Worm (Caenorhabditis elegans): Measurements from ENCODE around the gene pho-8.

pho-8 gene

DNA sequence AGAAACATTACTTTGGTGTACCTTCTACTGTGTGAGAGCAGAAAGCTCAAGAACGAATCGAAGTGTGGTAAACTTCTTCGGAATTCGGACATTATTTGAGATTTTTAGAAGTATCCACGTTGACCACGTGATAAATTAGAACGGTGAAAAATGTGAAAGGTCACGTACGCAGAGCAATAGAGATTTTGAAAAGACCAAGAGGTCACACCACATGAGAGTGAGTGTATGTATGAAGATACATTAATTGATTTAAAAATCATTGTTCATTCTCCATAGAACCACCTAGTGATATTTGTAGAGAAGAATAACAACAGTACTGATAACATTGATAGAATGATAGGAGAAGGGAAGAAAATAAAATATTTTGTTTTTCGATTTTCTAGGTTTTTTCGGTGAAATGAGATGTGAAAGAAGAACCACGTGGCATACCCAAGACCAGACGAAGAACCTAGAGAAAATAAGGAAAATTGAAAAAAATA is 10.9 kb upstream of the pho-8 start, which contains the start of gene pyc-1 (continued):
- TF ChIP-seq snpc-3.4 (tag; optimal IDR thresholded peaks at IDR 0.05) (no peak), tlf-1 (GFP tag; optimal IDR thresholded peaks at IDR 0.05) (no peak), lir-1 (GFP tag; conservative IDR thresholded peaks at IDR 0.05) (no peak), athp-1 (tag; optimal IDR thresholded peaks at IDR 0.05) (no peak), B0035.1 (tag; optimal IDR thresholded peaks at IDR 0.05) (no peak), Y79H2A.3 (GFP tag; conservative IDR thresholded peaks at IDR 0.05) (no peak), zfh-2 (GFP tag; conservative IDR thresholded peaks at IDR 0.05) (no peak), attf-6 (GFP tag; IDR thresholded peaks at IDR 0.05) (no peak), xnd-1 (tag; optimal IDR thresholded peaks at IDR 0.05) (no peak), somi-1 (GFP tag; optimal IDR thresholded peaks at IDR 0.05) (peak; percentile 6), nhr-90 (tag; optimal IDR thresholded peaks at IDR 0.05) (no peak), hmg-20 (GFP tag; IDR thresholded peaks at IDR 0.05) (no peak), mel-28 (tag; optimal IDR thresholded peaks at IDR 0.05; ENCODE audit: borderline replicate concordance) (no peak), K11D2.4 (GFP tag; IDR thresholded peaks at IDR 0.05) (no peak), snpc-1.1 (tag; optimal IDR thresholded peaks at IDR 0.05; ENCODE audit: insufficient read depth) (no peak), ztf-18 (tag; optimal IDR thresholded peaks at IDR 0.05) (no peak), madf-10 (tag; optimal IDR thresholded peaks at IDR 0.05) (no peak), tbp1 (GFP tag; optimal IDR thresholded peaks at IDR 0.05) (peak; percentile 16), attf-5 (GFP tag; optimal IDR thresholded peaks at IDR 0.05) (peak; percentile 42), ztf-6 (GFP tag; IDR thresholded peaks at IDR 0.05) (no peak), unc-130 (GFP tag; optimal IDR thresholded peaks at IDR 0.05) (no peak), Y67H2A.10 (GFP tag; conservative IDR thresholded peaks at IDR 0.05) (no peak), ztf-3 (GFP tag; optimal IDR thresholded peaks at IDR 0.05) (no peak), F57A8.1 (GFP tag; optimal IDR thresholded peaks at IDR 0.05) (no peak), aptf-2 (GFP tag; conservative IDR thresholded peaks at IDR 0.05) (no peak), pha-4 (tag; optimal IDR thresholded peaks at IDR 0.05) (peak; percentile 55), lin-40 (tag; optimal IDR thresholded peaks at IDR 0.05) (peak; percentile 23), ceh-40 (GFP tag; IDR thresholded peaks at IDR 0.05) (no peak), T26A5.8 (tag; optimal IDR thresholded peaks at IDR 0.05) (no peak), attf-3 (GFP tag; conservative IDR thresholded peaks at IDR 0.05) (no peak), ets-4 (GFP tag; optimal IDR thresholded peaks at IDR 0.05) (peak; percentile 8), efl-1 (GFP tag; optimal IDR thresholded peaks at IDR 0.05) (no peak), tbx-9 (tag; optimal IDR thresholded peaks at IDR 0.05; ENCODE audit: borderline replicate concordance) (no peak), B0019.2 (GFP tag; conservative IDR thresholded peaks at IDR 0.05) (no peak), lsy-27 (tag; optimal IDR thresholded peaks at IDR 0.05; ENCODE audit: borderline replicate concordance, insufficient read depth) (no peak), gei-17 (GFP tag; optimal IDR thresholded peaks at IDR 0.05) (no peak), hrde-1 (tag; optimal IDR thresholded peaks at IDR 0.05; ENCODE audit: borderline replicate concordance) (no peak), ZK185.1 (tag; optimal IDR thresholded peaks at IDR 0.05; ENCODE audit: poor library complexity, severe bottlenecking) (no peak), hsf-1 (GFP tag; IDR thresholded peaks at IDR 0.05) (0 out of 2 replicates have a peak, but pooled peaks have one; percentile 4), T07F8.4 (tag; optimal IDR thresholded peaks at IDR 0.05) (no peak), sea-2 (GFP tag; IDR thresholded peaks at IDR 0.05) (no peak), bed-1 (GFP tag; IDR thresholded peaks at IDR 0.05) (no peak), fkh-3 (tag; optimal IDR thresholded peaks at IDR 0.05) (no peak), Y56A3A.18 (GFP tag; IDR thresholded peaks at IDR 0.05) (no peak; the same call in 1 of the 2 replicates), ama-1 (optimal IDR thresholded peaks at IDR 0.05) (peak; percentile 7), ama-1 (GFP tag; optimal IDR thresholded peaks at IDR 0.05) (no peak), Y53G8AR.9 (GFP tag; conservative IDR thresholded peaks at IDR 0.05) (no peak), mxl-1 (tag; optimal IDR thresholded peaks at IDR 0.05) (no peak), nfya-2 (GFP tag; IDR thresholded peaks at IDR 0.05) (no peak)
